Worm (Caenorhabditis elegans): Measurements from ENCODE around the gene mdt-9.

- TF ChIP-seq klf-2 (GFP tag; conservative IDR thresholded peaks at IDR 0.05) (no peak), tab-1 (GFP tag; IDR thresholded peaks at IDR 0.05) (no peak), ztf-23 (GFP tag; IDR thresholded peaks at IDR 0.05) (no peak)
Measured at ce11 chrIV:13386903-13387302, 723 bp downstream of the mdt-9 start, which contains the start of gene lsm-3.
